Worm (Caenorhabditis elegans) whole organism, L2 larva: ENCODE results near the gene ceeh-2.

Source experiments
- C34F6.9 ChIP-seq: fragments of 150-350 bp; optimal IDR thresholded peaks from 2 replicates; lab custom pipeline; 2014; ENCODE audit warnings: missing biosample characterization, missing genetic modification characterization
- F13H6.1 ChIP-seq: sonication (generic microtip); optimal IDR thresholded peaks from 2 replicates; lab custom pipeline; 2016; ENCODE audit warnings: missing genetic modification characterization, missing compliant biosample characterization
- R02D3.7 ChIP-seq: fragments of 150-350 bp; optimal IDR thresholded peaks from 2 replicates; lab custom pipeline; 2014; ENCODE audit warnings: missing biosample characterization, missing genetic modification characterization
- Y55F3AM.14 ChIP-seq: fragments of 200-800 bp; sonication (Bioruptor generic); optimal IDR thresholded peaks from 2 replicates; lab custom pipeline; 2018; ENCODE audit warnings: mild to moderate bottlenecking, missing genetic modification characterization, missing compliant biosample characterization
- ZK546.5 ChIP-seq: sonication (generic microtip); optimal IDR thresholded peaks from 2 replicates; lab custom pipeline; 2017; ENCODE audit warnings: missing biosample characterization, missing genetic modification characterization
- alr-1 ChIP-seq: fragments of 150-350 bp; optimal IDR thresholded peaks from 2 replicates; lab custom pipeline; 2014; ENCODE audit warnings: missing biosample characterization, missing genetic modification characterization
- aly-2 ChIP-seq: fragments of 150-350 bp; optimal IDR thresholded peaks from 2 replicates; lab custom pipeline; 2014; ENCODE audit warnings: missing biosample characterization, missing genetic modification characterization
- ama-1 ChIP-seq: fragments of 150-350 bp; optimal IDR thresholded peaks from 2 replicates; lab custom pipeline; 2018; ENCODE audit warnings: inconsistent platforms
- blmp-1 ChIP-seq: sonication (generic microtip); optimal IDR thresholded peaks from 2 replicates; lab custom pipeline; 2017; ENCODE audit warnings: missing genetic modification characterization, mild to moderate bottlenecking, missing compliant biosample characterization, antibody characterized with exemption, moderate library complexity; ENCODE audit not compliant: insufficient read depth
- ceh-16 ChIP-seq: fragments of 150-350 bp; optimal IDR thresholded peaks from 2 replicates; lab custom pipeline; 2014; ENCODE audit warnings: missing biosample characterization, missing genetic modification characterization
- ceh-82 ChIP-seq: fragments of 150-350 bp; optimal IDR thresholded peaks from 2 replicates; lab custom pipeline; 2014; ENCODE audit warnings: missing biosample characterization, missing genetic modification characterization
- crh-2 ChIP-seq: sonication (generic microtip); optimal IDR thresholded peaks from 2 replicates; lab custom pipeline; 2017; ENCODE audit warnings: missing biosample characterization, missing genetic modification characterization
- dmd-4 ChIP-seq: sonication (generic microtip); optimal IDR thresholded peaks from 2 replicates; lab custom pipeline; 2017; ENCODE audit warnings: missing biosample characterization, missing genetic modification characterization
- egl-27 ChIP-seq: sonication (generic microtip); optimal IDR thresholded peaks from 3 replicates; lab custom pipeline; 2017; ENCODE audit warnings: missing biosample characterization, missing genetic modification reagents, missing genetic modification characterization
- elt-1 ChIP-seq: fragments of 150-350 bp; optimal IDR thresholded peaks from 2 replicates; lab custom pipeline; 2014; ENCODE audit warnings: missing biosample characterization, missing genetic modification characterization
- elt-3 ChIP-seq: sonication (generic microtip); optimal IDR thresholded peaks from 2 replicates; lab custom pipeline; 2017; ENCODE audit warnings: missing biosample characterization, missing genetic modification characterization
- fos-1 ChIP-seq: fragments of 150-350 bp; optimal IDR thresholded peaks from 2 replicates; lab custom pipeline; 2014; ENCODE audit warnings: missing biosample characterization, missing genetic modification characterization
- gmeb-1 ChIP-seq: fragments of 150-350 bp; optimal IDR thresholded peaks from 2 replicates; lab custom pipeline; 2014; ENCODE audit warnings: missing biosample characterization, missing genetic modification characterization
- lin-11 ChIP-seq: fragments of 150-350 bp; sonication (generic microtip); optimal IDR thresholded peaks from 2 replicates; lab custom pipeline; 2014; ENCODE audit warnings: missing biosample characterization, missing genetic modification characterization, inconsistent platforms, mixed read lengths
- lin-13 ChIP-seq: fragments of 150-350 bp; optimal IDR thresholded peaks from 2 replicates; lab custom pipeline; 2014; ENCODE audit warnings: missing biosample characterization, missing genetic modification reagents, missing genetic modification characterization
- lin-39 ChIP-seq: fragments of 150-350 bp; optimal IDR thresholded peaks from 2 replicates; lab custom pipeline; 2014; ENCODE audit warnings: missing biosample characterization, missing genetic modification reagents, missing genetic modification characterization
- lsy-2 ChIP-seq, 2 experiments: fragments of 150-350 bp in 1 of 2; sonication (generic microtip) in 1 of 2; optimal IDR thresholded peaks; 2 replicates each; lab custom pipeline; 2014 to 2017; ENCODE audit warnings: missing biosample characterization in 2 of 2, missing genetic modification characterization in 2 of 2
- mab-5 ChIP-seq: fragments of 150-350 bp; optimal IDR thresholded peaks from 2 replicates; lab custom pipeline; 2014; ENCODE audit warnings: missing biosample characterization, missing genetic modification characterization
- mbf-1 ChIP-seq: sonication (generic microtip); optimal IDR thresholded peaks from 2 replicates; lab custom pipeline; 2017; ENCODE audit warnings: missing biosample characterization, missing genetic modification characterization
- mdl-1 ChIP-seq, 2 experiments: fragments of 150-350 bp in 1 of 2; sonication (generic microtip) in 1 of 2; optimal IDR thresholded peaks; 2 replicates each; lab custom pipeline; 2017; ENCODE audit warnings: missing biosample characterization in 2 of 2, missing genetic modification characterization in 2 of 2
- nhr-10 ChIP-seq: sonication (generic microtip); optimal IDR thresholded peaks from 2 replicates; lab custom pipeline; 2017; ENCODE audit warnings: missing biosample characterization, missing genetic modification characterization
- nhr-11 ChIP-seq: fragments of 150-350 bp; optimal IDR thresholded peaks from 2 replicates; lab custom pipeline; 2014; ENCODE audit warnings: missing biosample characterization, missing genetic modification characterization
- nhr-12 ChIP-seq: fragments of 150-350 bp; optimal IDR thresholded peaks from 2 replicates; lab custom pipeline; 2014; ENCODE audit warnings: missing biosample characterization, missing genetic modification characterization
- nhr-129 ChIP-seq: fragments of 150-350 bp; optimal IDR thresholded peaks from 2 replicates; lab custom pipeline; 2014; ENCODE audit warnings: missing biosample characterization, missing genetic modification characterization
- nhr-21 ChIP-seq: fragments of 150-350 bp; optimal IDR thresholded peaks from 2 replicates; lab custom pipeline; 2014; ENCODE audit warnings: missing biosample characterization, missing genetic modification characterization
- nhr-23 ChIP-seq: fragments of 150-350 bp; optimal IDR thresholded peaks from 2 replicates; lab custom pipeline; 2014; ENCODE audit warnings: missing biosample characterization, missing genetic modification reagents, missing genetic modification characterization
- nhr-237 ChIP-seq: fragments of 150-350 bp; optimal IDR thresholded peaks from 2 replicates; lab custom pipeline; 2014; ENCODE audit warnings: missing biosample characterization, missing genetic modification characterization
- nhr-25 ChIP-seq: fragments of 150-350 bp; sonication (generic microtip); optimal IDR thresholded peaks from 3 replicates; lab custom pipeline; 2014; ENCODE audit warnings: missing biosample characterization, missing genetic modification characterization
- nhr-6 ChIP-seq: fragments of 150-350 bp; optimal IDR thresholded peaks from 2 replicates; lab custom pipeline; 2014; ENCODE audit warnings: missing biosample characterization, missing genetic modification characterization
- nhr-77 ChIP-seq: fragments of 150-350 bp; optimal IDR thresholded peaks from 2 replicates; lab custom pipeline; 2014; ENCODE audit warnings: missing biosample characterization, missing genetic modification characterization
- peb-1 ChIP-seq: fragments of 150-350 bp; optimal IDR thresholded peaks from 2 replicates; lab custom pipeline; 2014; ENCODE audit warnings: missing biosample characterization, missing genetic modification characterization
- sem-4 ChIP-seq: fragments of 150-350 bp; optimal IDR thresholded peaks from 2 replicates; lab custom pipeline; 2014; ENCODE audit warnings: missing biosample characterization, missing genetic modification reagents, missing genetic modification characterization
- skn-1 ChIP-seq: sonication (generic microtip); optimal IDR thresholded peaks from 2 replicates; lab custom pipeline; 2017; ENCODE audit warnings: missing biosample characterization, missing genetic modification characterization
- sma-3 ChIP-seq: sonication (generic microtip); optimal IDR thresholded peaks from 2 replicates; lab custom pipeline; 2016; ENCODE audit warnings: missing genetic modification reagents, missing genetic modification characterization, missing compliant biosample characterization
- sma-9 ChIP-seq, 2 experiments: fragments of 150-350 bp in 1 of 2; sonication (generic microtip) in 1 of 2; optimal IDR thresholded peaks; 2 replicates each; lab custom pipeline; 2014 to 2016; ENCODE audit warnings: missing genetic modification characterization in 2 of 2, mild to moderate bottlenecking in 1 of 2, missing biosample characterization in 1 of 2, missing compliant biosample characterization in 1 of 2, missing genetic modification reagents in 1 of 2, moderate library complexity in 1 of 2
- snpc-4 ChIP-seq: fragments of 150-350 bp; optimal IDR thresholded peaks from 2 replicates; lab custom pipeline; 2014; ENCODE audit warnings: missing biosample characterization, missing genetic modification characterization
- unc-39 ChIP-seq: fragments of 150-350 bp; optimal IDR thresholded peaks from 2 replicates; lab custom pipeline; 2014; ENCODE audit warnings: missing biosample characterization, missing genetic modification characterization
- unc-55 ChIP-seq: fragments of 150-350 bp; sonication (generic microtip); optimal IDR thresholded peaks from 3 replicates; lab custom pipeline; 2014; ENCODE audit warnings: missing biosample characterization, missing genetic modification reagents, missing genetic modification characterization
- unc-62 ChIP-seq: fragments of 150-350 bp; optimal IDR thresholded peaks from 2 replicates; lab custom pipeline; 2014; ENCODE audit warnings: missing biosample characterization, missing genetic modification reagents, missing genetic modification characterization
- zag-1 ChIP-seq: fragments of 150-350 bp; optimal IDR thresholded peaks from 2 replicates; lab custom pipeline; 2014; ENCODE audit warnings: missing biosample characterization, missing genetic modification characterization
- ztf-1 ChIP-seq: fragments of 200-800 bp; sonication (Bioruptor generic); conservative IDR thresholded peaks from 2 replicates; pipeline ENCODE4 v1.3.6; 2022; ENCODE audit warnings: missing genetic modification characterization, missing compliant biosample characterization
- ztf-11 ChIP-seq: sonication (generic microtip); optimal IDR thresholded peaks from 2 replicates; lab custom pipeline; 2017; ENCODE audit warnings: missing biosample characterization, missing genetic modification characterization
- ztf-4 ChIP-seq: fragments of 150-350 bp; optimal IDR thresholded peaks from 2 replicates; lab custom pipeline; 2014; ENCODE audit warnings: missing biosample characterization, missing genetic modification characterization

ceeh-2 gene

ce11 chrV:10355773-10356335 is 1.8 kb downstream of the ceeh-2 start, which contains the start of gene sluh-7 (continued):
- TF ChIP-seq blmp-1 (tag; lab: Kevin White, UChicago), result no peak
- TF ChIP-seq C34F6.9 (tag; lab: Kevin White, UChicago), result peak; percentile 87

- TF ChIP-seq nhr-10 (no peak), F13H6.1 (tag; lab: Kevin White, UChicago) (peak; percentile 72), nhr-25 (peak; percentile 85), ztf-4 (tag; lab: Kevin White, UChicago) (peak; percentile 51), ztf-1 (GFP tag; lab: Robert Waterston, UW) (no peak), unc-62 (GFP tag; lab: Kevin White, UChicago) (no peak), dmd-4 (tag; lab: Kevin White, UChicago) (no peak), zag-1 (tag; lab: Kevin White, UChicago) (peak; percentile 6), skn-1 (tag; lab: Kevin White, UChicago) (no peak), lin-39 (tag; lab: Kevin White, UChicago) (no peak), ama-1 (lab: Kevin White, UChicago) (peak; percentile 27), aly-2 (tag; lab: Kevin White, UChicago) (no peak), lsy-2 (tag; optimal IDR thresholded peaks at IDR 0.05; lab: Kevin White, UChicago) (peak; percentile 66 to 93), nhr-12 (tag; lab: Kevin White, UChicago) (no peak), elt-1 (tag; lab: Kevin White, UChicago) (no peak), nhr-11 (tag; lab: Kevin White, UChicago) (no peak), egl-27 (tag; lab: Kevin White, UChicago) (no peak), ZK546.5 (tag; lab: Kevin White, UChicago) (peak; percentile 41), peb-1 (tag; lab: Kevin White, UChicago) (no peak), crh-2 (peak; percentile 90), R02D3.7 (no peak), elt-3 (tag; lab: Kevin White, UChicago) (no peak), nhr-77 (peak; percentile 10), nhr-6 (peak; percentile 59), sem-4 (tag; lab: Kevin White, UChicago) (peak; percentile 78), unc-39 (tag; lab: Kevin White, UChicago) (no peak), snpc-4 (tag; lab: Kevin White, UChicago) (peak; percentile 70), lin-13 (GFP tag; lab: Kevin White, UChicago) (peak; percentile 76), unc-55 (peak; percentile 91), mbf-1 (tag; lab: Kevin White, UChicago) (no peak), ceh-16 (tag; lab: Kevin White, UChicago) (no peak), ceh-82 (tag; lab: Kevin White, UChicago) (no peak), sma-3 (peak; percentile 81), lin-11 (tag; lab: Kevin White, UChicago) (peak; percentile 69), fos-1 (peak; percentile 60), nhr-21 (tag; lab: Kevin White, UChicago) (peak; percentile 67), blmp-1 (tag; lab: Kevin White, UChicago) (peak; percentile 26), mdl-1 (tag; optimal IDR thresholded peaks at IDR 0.05; lab: Kevin White, UChicago) (no peak), sma-9 (GFP tag; optimal IDR thresholded peaks at IDR 0.05; lab: Kevin White, UChicago) (peak; percentile 79), sma-9 (tag; optimal IDR thresholded peaks at IDR 0.05; lab: Kevin White, UChicago) (no peak), Y55F3AM.14 (no peak), nhr-23 (tag; lab: Kevin White, UChicago) (no peak), mab-5 (tag; lab: Kevin White, UChicago) (peak; percentile 83), ztf-11 (no peak), gmeb-1 (tag; lab: Kevin White, UChicago) (peak; percentile 85), nhr-237 (no peak), nhr-129 (tag; lab: Kevin White, UChicago) (peak; percentile 77), alr-1 (tag; lab: Kevin White, UChicago) (peak; percentile 15), C34F6.9 (tag; lab: Kevin White, UChicago) (peak; percentile 91)
- TF ChIP-seq, all 48 proteins: peak for 25
Observed at ce11 chrV:10352928-10353427, 4.7 kb downstream of the ceeh-2 start, which contains the start of gene nol-56. Gene nol-56 (minus strand): TSS chrV:10352978.
